Worm (Caenorhabditis elegans): ENCODE data around the gene srlf-24.

srlf-24 gene

ce11 chrIV:11082789-11083235 lies 22.8 kb downstream of the srlf-24 start (continued):
- TF ChIP-seq ZK546.5 (tag; optimal IDR thresholded peaks at IDR 0.05) (no peak), fkh-10 (GFP tag; optimal IDR thresholded peaks at IDR 0.05) (peak; percentile 87), dmd-8 (GFP tag; IDR thresholded peaks at IDR 0.05) (0 out of 2 replicates have a peak, but pooled peaks have one; percentile 20), nhr-237 (tag; optimal IDR thresholded peaks at IDR 0.05) (peak; percentile 38), arid-1 (GFP tag; conservative IDR thresholded peaks at IDR 0.05) (peak; percentile 53), aly-2 (tag; optimal IDR thresholded peaks at IDR 0.05) (no peak), zip-2 (tag; optimal IDR thresholded peaks at IDR 0.05) (peak; percentile 4), dmd-9 (GFP tag; IDR thresholded peaks at IDR 0.05) (no peak), hlh-30 (tag; optimal IDR thresholded peaks at IDR 0.05; ENCODE audit: insufficient read depth) (peak; percentile 99), ceh-62 (tag; optimal IDR thresholded peaks at IDR 0.05) (no peak), aha-1 (tag) (peak; percentile 99), duxl-1 (tag; optimal IDR thresholded peaks at IDR 0.05; ENCODE audit: poor library complexity) (peak; percentile 69), dmd-6 (GFP tag; IDR thresholded peaks at IDR 0.05) (peak; percentile 84), ceh-20 (GFP tag; IDR thresholded peaks at IDR 0.05) (peak; percentile 89), madf-9 (GFP tag; conservative IDR thresholded peaks at IDR 0.05) (peak; percentile 27; the same call in 1 of the 2 replicates), pqm-1 (tag; optimal IDR thresholded peaks at IDR 0.05) (peak; percentile 3), T20F7.1 (GFP tag; optimal IDR thresholded peaks at IDR 0.05) (peak; percentile 81), mep-1 (tag; optimal IDR thresholded peaks at IDR 0.05) (peak; percentile 96), egl-27 (tag; optimal IDR thresholded peaks at IDR 0.05) (no peak), mes-2 (tag; optimal IDR thresholded peaks at IDR 0.05; ENCODE audit: poor library complexity, severe bottlenecking) (peak; percentile 67), mxl-3 (GFP tag; optimal IDR thresholded peaks at IDR 0.05) (peak; percentile 82), hmg-1.1 (GFP tag; IDR thresholded peaks at IDR 0.05) (peak; percentile 93), vab-7 (GFP tag; IDR thresholded peaks at IDR 0.05) (peak; percentile 71; the same call in 1 of the 2 replicates), set-16 (GFP tag; IDR thresholded peaks at IDR 0.05) (peak; percentile 78), hif-1 (tag; optimal IDR thresholded peaks at IDR 0.05) (peak; percentile 60 to 86), R02D3.7 (tag; optimal IDR thresholded peaks at IDR 0.05) (no peak), unc-130 (GFP tag; optimal IDR thresholded peaks at IDR 0.05) (peak; percentile 28), snpc-4 (tag; optimal IDR thresholded peaks at IDR 0.05) (no peak), gei-8 (GFP tag; optimal IDR thresholded peaks at IDR 0.05) (peak; percentile 83)

- TF ChIP-seq ceh-28 (tag; optimal IDR thresholded peaks at IDR 0.05) (peak; percentile 18), arid-1 (GFP tag; conservative IDR thresholded peaks at IDR 0.05) (0 out of 2 replicates have a peak, but pooled peaks have one; percentile 20), lin-39 (tag; optimal IDR thresholded peaks at IDR 0.05) (no peak), ZK546.5 (tag; optimal IDR thresholded peaks at IDR 0.05) (no peak), mdt-29 (GFP tag; IDR thresholded peaks at IDR 0.05) (0 out of 2 replicates have a peak, but pooled peaks have one; percentile 5), fkh-10 (GFP tag; optimal IDR thresholded peaks at IDR 0.05) (no peak), aha-1 (tag) (peak; percentile 90), pha-4 (GFP tag; IDR thresholded peaks at IDR 0.05) (0 out of 2 replicates have a peak, but pooled peaks have one; percentile 2), pha-4 (tag; optimal IDR thresholded peaks at IDR 0.05) (no peak), F49E8.2 (tag; optimal IDR thresholded peaks at IDR 0.05; ENCODE audit: borderline replicate concordance) (no peak), egl-43 (GFP tag; IDR thresholded peaks at IDR 0.05) (0 out of 2 replicates have a peak, but pooled peaks have one; percentile 30), ztf-7 (tag; optimal IDR thresholded peaks at IDR 0.05) (no peak), zip-2 (tag; optimal IDR thresholded peaks at IDR 0.05) (peak; percentile 10), nhr-48 (tag; optimal IDR thresholded peaks at IDR 0.05) (no peak), Y105C5A.15 (GFP tag; IDR thresholded peaks at IDR 0.05) (no peak), lin-15B (tag; optimal IDR thresholded peaks at IDR 0.05) (no peak), ceh-82 (tag; optimal IDR thresholded peaks at IDR 0.05) (no peak)
Observed at ce11 chrIV:11082153-11082552, 23.5 kb downstream of the srlf-24 start, which contains the start of gene let-70. Gene let-70, minus strand, starts transcription at chrIV:11082253.
